Worm (Caenorhabditis elegans): ENCODE data around the gene tbc-7.
A peak's percentile ranks its signal among the peaks of the same experiment; 100 is the strongest.

Gene tbc-7

DNA sequence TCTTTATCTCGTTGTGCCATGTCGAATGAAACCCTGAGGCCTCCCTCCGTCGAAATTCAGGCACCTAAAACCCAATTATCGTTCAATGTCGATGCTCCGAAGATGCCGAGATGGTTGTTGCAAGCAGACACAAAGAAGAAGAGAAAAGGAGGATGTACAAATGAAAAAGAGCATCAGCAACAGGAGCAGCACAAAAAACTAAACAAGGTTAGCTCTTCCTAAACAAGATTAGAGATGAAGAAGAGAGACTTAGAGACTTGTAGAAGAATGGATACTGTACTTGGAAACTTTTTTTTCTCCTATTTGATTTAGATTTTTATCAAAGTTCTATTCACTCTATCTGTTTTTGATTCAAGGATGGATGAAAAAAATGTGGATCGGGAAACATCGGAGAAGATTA, 16.5 kb upstream of the tbc-7 start:
- no peak for TF ChIP-seq ceh-27 (GFP tag; optimal IDR thresholded peaks at IDR 0.05)
- no peak for TF ChIP-seq Y56A3A.18 (GFP tag; IDR thresholded peaks at IDR 0.05)
- peak in 1 of 3 experiments; percentile 62 for TF ChIP-seq lin-35 (GFP tag; optimal IDR thresholded peaks at IDR 0.05)

DNA sequence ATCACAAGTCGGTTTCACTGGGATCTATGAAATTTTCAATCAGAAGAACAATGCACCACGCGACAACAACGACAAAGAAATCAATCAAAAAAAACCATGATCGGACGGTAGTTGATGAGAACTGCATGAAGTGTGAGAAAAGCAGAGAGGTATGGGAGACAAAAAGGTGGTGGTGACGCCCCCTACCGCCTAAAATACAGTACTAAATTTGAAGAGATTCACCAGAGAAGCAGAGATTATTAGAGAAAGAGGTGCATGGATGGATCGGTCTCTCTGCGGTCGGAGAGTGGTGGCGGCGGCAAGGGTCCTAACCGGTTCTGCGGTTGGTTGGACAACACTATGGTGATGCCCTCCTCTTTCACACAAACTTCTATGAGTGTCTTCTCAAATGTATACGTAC, 14.8 kb upstream of the tbc-7 start:
- TF ChIP-seq bed-1 (GFP tag; IDR thresholded peaks at IDR 0.05) (0 out of 2 replicates have a peak, but pooled peaks have one; percentile 45), ztf-26 (tag; optimal IDR thresholded peaks at IDR 0.05) (peak; percentile 72), gei-17 (GFP tag; optimal IDR thresholded peaks at IDR 0.05) (peak; percentile 16), mcd-1 (GFP tag; IDR thresholded peaks at IDR 0.05) (peak; percentile 16; the same call in 1 of the 2 replicates), dox-1 (GFP tag; IDR thresholded peaks at IDR 0.05) (peak; percentile 39; the same call in 1 of the 2 replicates), nhr-90 (tag; optimal IDR thresholded peaks at IDR 0.05) (peak; percentile 8), ets-4 (GFP tag; optimal IDR thresholded peaks at IDR 0.05) (peak; percentile 16), attf-5 (GFP tag; optimal IDR thresholded peaks at IDR 0.05) (peak; percentile 33), cebp-1 (GFP tag; IDR thresholded peaks at IDR 0.05) (no peak), cebp-1 (tag; optimal IDR thresholded peaks at IDR 0.05) (peak; percentile 35), athp-1 (tag; optimal IDR thresholded peaks at IDR 0.05) (no peak), chd-7 (tag; optimal IDR thresholded peaks at IDR 0.05) (peak; percentile 24), zfh-2 (GFP tag; conservative IDR thresholded peaks at IDR 0.05) (peak; percentile 71), ztf-3 (GFP tag; optimal IDR thresholded peaks at IDR 0.05) (no peak), lin-40 (tag; optimal IDR thresholded peaks at IDR 0.05) (peak; percentile 54), ceh-79 (tag; optimal IDR thresholded peaks at IDR 0.05) (no peak), egl-18 (GFP tag; IDR thresholded peaks at IDR 0.05) (no peak), hmg-1.2 (GFP tag; IDR thresholded peaks at IDR 0.05) (peak; percentile 61; the same call in 1 of the 2 replicates), let-607 (tag; optimal IDR thresholded peaks at IDR 0.05) (no peak), sdz-38 (tag; optimal IDR thresholded peaks at IDR 0.05) (no peak), Y56A3A.18 (GFP tag; IDR thresholded peaks at IDR 0.05) (no peak), lin-26 (GFP tag; IDR thresholded peaks at IDR 0.05) (peak; percentile 64; the same call in 1 of the 2 replicates), B0336.3 (GFP tag; IDR thresholded peaks at IDR 0.05) (0 out of 2 replicates have a peak, but pooled peaks have one; percentile 31), ceh-27 (GFP tag; optimal IDR thresholded peaks at IDR 0.05) (peak; percentile 12), nhr-80 (tag; optimal IDR thresholded peaks at IDR 0.05) (peak; percentile 49)

DNA sequence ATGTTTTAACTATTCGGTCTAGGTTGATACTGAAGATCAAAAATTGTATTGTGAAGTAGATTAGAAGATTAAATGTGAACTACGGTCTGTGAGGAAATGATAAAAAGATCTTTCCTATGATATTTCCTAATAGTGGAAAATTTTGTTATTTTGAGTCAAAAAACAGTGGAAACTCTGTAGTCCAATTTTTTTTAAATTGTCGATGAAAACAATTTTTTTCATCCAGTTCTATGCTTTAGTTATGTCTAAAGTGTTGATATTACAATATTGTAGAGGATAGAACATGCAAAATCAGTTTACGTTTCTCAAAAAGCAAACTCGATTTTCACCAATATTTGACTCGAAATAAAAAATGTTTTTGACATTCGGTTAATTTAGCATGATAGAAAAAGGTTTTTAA, 14.4 kb upstream of the tbc-7 start:
- TF ChIP-seq Y53F4B.3 (GFP tag; IDR thresholded peaks at IDR 0.05) = no peak
- TF ChIP-seq mxl-1 (tag; optimal IDR thresholded peaks at IDR 0.05) = no peak
- no peak for TF ChIP-seq egl-44 (GFP tag; IDR thresholded peaks at IDR 0.05)
- TF ChIP-seq sptf-2 (GFP tag; optimal IDR thresholded peaks at IDR 0.05) = no peak
- TF ChIP-seq bed-1 (GFP tag; IDR thresholded peaks at IDR 0.05) = no peak
- no peak for TF ChIP-seq lin-54 (GFP tag; optimal IDR thresholded peaks at IDR 0.05)
- no peak for TF ChIP-seq snpc-3.4 (tag; optimal IDR thresholded peaks at IDR 0.05)
- no peak for TF ChIP-seq lag-1 (GFP tag; IDR thresholded peaks at IDR 0.05)
- no peak for TF ChIP-seq C06A6.2 (GFP tag; conservative IDR thresholded peaks at IDR 0.05)
- TF ChIP-seq mcd-1 (GFP tag; IDR thresholded peaks at IDR 0.05) = no peak
- no peak for TF ChIP-seq lir-1 (GFP tag; conservative IDR thresholded peaks at IDR 0.05)
- TF ChIP-seq rpc-1 (optimal IDR thresholded peaks at IDR 0.05) = no peak
- no peak for TF ChIP-seq rpc-1 (tag; optimal IDR thresholded peaks at IDR 0.05)
- TF ChIP-seq F33H1.4 (GFP tag; IDR thresholded peaks at IDR 0.05) = no peak
- no peak for TF ChIP-seq unc-130 (GFP tag; optimal IDR thresholded peaks at IDR 0.05)
- no peak for TF ChIP-seq athp-1 (tag; optimal IDR thresholded peaks at IDR 0.05)

All from whole organism, young adult.